Worm (Caenorhabditis elegans) whole organism, mixed stage, embryonic: ENCODE data around the gene Y54E2A.4.

ENCODE experiments used
- ceh-43 ChIP-seq: fragments of 200-800 bp; sonication (Bioruptor generic); optimal IDR thresholded peaks from 2 replicates; lab custom pipeline; 2018; ENCODE audit warnings: mild to moderate bottlenecking, missing genetic modification characterization, moderate library complexity, missing compliant biosample characterization
- ceh-83 ChIP-seq: fragments of 200-800 bp; sonication (Bioruptor generic); optimal IDR thresholded peaks from 2 replicates; lab custom pipeline; 2018; ENCODE audit warnings: mild to moderate bottlenecking, missing genetic modification characterization, missing compliant biosample characterization
- drap-1 ChIP-seq: fragments of 200-800 bp; sonication (Bioruptor generic); optimal IDR thresholded peaks from 3 replicates; lab custom pipeline; 2018; ENCODE audit warnings: mild to moderate bottlenecking, missing genetic modification characterization, missing compliant biosample characterization
- elt-3 ChIP-seq: fragments of 150-350 bp; optimal IDR thresholded peaks from 2 replicates; lab custom pipeline; 2014; ENCODE audit warnings: missing biosample characterization, missing genetic modification characterization
- nhr-237 ChIP-seq: fragments of 150-350 bp; optimal IDR thresholded peaks from 2 replicates; lab custom pipeline; 2014; ENCODE audit warnings: missing biosample characterization, missing genetic modification characterization
- snpc-4 ChIP-seq: fragments of 150-350 bp; optimal IDR thresholded peaks from 2 replicates; lab custom pipeline; 2014; ENCODE audit warnings: missing biosample characterization, missing genetic modification characterization
- unc-39 ChIP-seq: fragments of 150-350 bp; optimal IDR thresholded peaks from 2 replicates; lab custom pipeline; 2014; ENCODE audit warnings: missing biosample characterization, missing genetic modification characterization

ce11 chrII:14752187-14752959, 2.0 kb upstream of the Y54E2A.4 start, which contains the start of gene smg-9:
- no peak for TF ChIP-seq ceh-43 (GFP tag; lab: Kevin White, UChicago)
- no peak for TF ChIP-seq unc-39
- TF ChIP-seq snpc-4 (tag; lab: Kevin White, UChicago) = no peak
- TF ChIP-seq nhr-237 = no peak
- TF ChIP-seq drap-1 (GFP tag; lab: Kevin White, UChicago) = no peak
- no peak for TF ChIP-seq elt-3 (tag; lab: Kevin White, UChicago)
- no peak for TF ChIP-seq ceh-83
